Fruit fly (Drosophila melanogaster): Measurements from ENCODE around the gene mip130.

The mip130 gene

DNA sequence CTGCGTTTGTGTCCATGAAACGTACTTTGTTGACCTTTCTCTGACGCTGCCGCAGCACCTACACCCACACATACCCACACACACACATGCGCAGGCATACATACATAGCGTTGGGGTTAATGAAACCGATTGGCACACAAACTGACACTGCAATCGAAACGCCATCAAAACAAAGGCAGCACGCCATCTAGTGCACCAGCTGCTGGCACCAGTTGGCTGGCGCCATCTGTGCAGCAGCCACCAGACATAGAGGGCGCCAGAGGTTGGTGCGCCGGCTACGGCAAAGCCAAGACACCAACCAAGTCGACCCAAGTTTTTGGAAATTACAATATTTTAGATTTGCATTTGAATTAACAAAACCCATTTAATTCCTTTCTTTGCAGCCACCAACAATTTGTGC is 44.9 kb downstream of the mip130 start (continued):
- TF ChIP-seq cato (GFP tag; optimal IDR thresholded peaks at IDR 0.05; ENCODE audit: borderline replicate concordance) = peak; percentile 35
- TF ChIP-seq CoRest (tag; optimal IDR thresholded peaks at IDR 0.05) = peak; percentile 57
- peak; percentile 55 for TF ChIP-seq Dad (GFP tag; optimal IDR thresholded peaks at IDR 0.05)
- TF ChIP-seq vnd (GFP tag; IDR thresholded peaks at IDR 0.05; ENCODE audit: partially characterized antibody) = no peak
- no peak for TF ChIP-seq sens-2 (GFP tag; IDR thresholded peaks at IDR 0.05)
- TF ChIP-seq ERR (GFP tag; optimal IDR thresholded peaks at IDR 0.05) = peak; percentile 47
- TF ChIP-seq Ada2b (GFP tag; IDR thresholded peaks at IDR 0.05) = no peak
- peak; percentile 80 for TF ChIP-seq CG10979 (tag; optimal IDR thresholded peaks at IDR 0.05)
- no peak for TF ChIP-seq usp (GFP tag; optimal IDR thresholded peaks at IDR 0.05)
- TF ChIP-seq eyg (GFP tag; optimal IDR thresholded peaks at IDR 0.05) = peak; percentile 3
- peak; percentile 3 for TF ChIP-seq CG15601 (tag; optimal IDR thresholded peaks at IDR 0.05)
- no peak for TF ChIP-seq Drgx (GFP tag; IDR thresholded peaks at IDR 0.05)
- TF ChIP-seq CG4707 (GFP tag; optimal IDR thresholded peaks at IDR 0.05) = no peak
- TF ChIP-seq CG10366 (GFP tag; IDR thresholded peaks at IDR 0.05) = peak; percentile 54; the same call in 1 of the 2 replicates
- TF ChIP-seq CG11247 (GFP tag; IDR thresholded peaks at IDR 0.05) = peak; percentile 89
- TF ChIP-seq Atf3 (GFP tag; optimal IDR thresholded peaks at IDR 0.05) = peak; percentile 39
- peak; percentile 73 for TF ChIP-seq Myb (GFP tag; optimal IDR thresholded peaks at IDR 0.05)
- no peak for TF ChIP-seq Nf-YB (GFP tag; optimal IDR thresholded peaks at IDR 0.05)
- TF ChIP-seq MESR4 (GFP tag; optimal IDR thresholded peaks at IDR 0.05) = no peak
- no peak for TF ChIP-seq NK7.1 (GFP tag; optimal IDR thresholded peaks at IDR 0.05)
- TF ChIP-seq Mrtf (GFP tag; IDR thresholded peaks at IDR 0.05) = peak; percentile 87
- peak; percentile 35; the same call in 1 of the 3 replicates for TF ChIP-seq CG11093 (GFP tag; IDR thresholded peaks at IDR 0.05)
- TF ChIP-seq CG6854 (GFP tag; optimal IDR thresholded peaks at IDR 0.05) = no peak
- no peak for TF ChIP-seq ems (GFP tag; optimal IDR thresholded peaks at IDR 0.05)
- TF ChIP-seq Hr78 (GFP tag; optimal IDR thresholded peaks at IDR 0.05) = peak in 1 of 2 experiments; percentile 85
- no peak for TF ChIP-seq ara (GFP tag; IDR thresholded peaks at IDR 0.05)
- TF ChIP-seq CG10274 (GFP tag; optimal IDR thresholded peaks at IDR 0.05) = peak; percentile 28
- peak; percentile 6 for TF ChIP-seq en (GFP tag; optimal IDR thresholded peaks at IDR 0.05)
- peak; percentile 45; the same call in 1 of the 2 replicates for TF ChIP-seq ro (GFP tag; IDR thresholded peaks at IDR 0.05)
- TF ChIP-seq zf30C (GFP tag; optimal IDR thresholded peaks at IDR 0.05) = no peak
- peak; percentile 88 for TF ChIP-seq Ptx1 (GFP tag; IDR thresholded peaks at IDR 0.05)
- TF ChIP-seq ssp (GFP tag; IDR thresholded peaks at IDR 0.05) = peak; percentile 72
- TF ChIP-seq Kr (GFP tag; optimal IDR thresholded peaks at IDR 0.05) = no peak
- TF ChIP-seq sqz (GFP tag; optimal IDR thresholded peaks at IDR 0.05) = no peak
- TF ChIP-seq zen (tag; optimal IDR thresholded peaks at IDR 0.05) = peak; percentile 38
- no peak for TF ChIP-seq pan (optimal IDR thresholded peaks at IDR 0.05)
- TF ChIP-seq pan (GFP tag; optimal IDR thresholded peaks at IDR 0.05 in 1 of 2, IDR thresholded peaks at IDR 0.05 in 1 of 2) = peak in 1 of 2 experiments; percentile 57
- peak; percentile 33 for TF ChIP-seq NC2α (GFP tag; optimal IDR thresholded peaks at IDR 0.05)
- TF ChIP-seq ham (GFP tag; IDR thresholded peaks at IDR 0.05) = no peak
- TF ChIP-seq bbx (GFP tag; IDR thresholded peaks at IDR 0.05; ENCODE audit: partially characterized antibody) = peak; percentile 53
- TF ChIP-seq wdn (GFP tag; IDR thresholded peaks at IDR 0.05) = no peak
- peak; percentile 28 for TF ChIP-seq abd-A (tag; optimal IDR thresholded peaks at IDR 0.05)
- no peak for TF ChIP-seq bowl (GFP tag; IDR thresholded peaks at IDR 0.05)
- TF ChIP-seq CG18476 (GFP tag; optimal IDR thresholded peaks at IDR 0.05) = no peak
- no peak for TF ChIP-seq disco-r (GFP tag; optimal IDR thresholded peaks at IDR 0.05)
- peak; percentile 79 for TF ChIP-seq ci (GFP tag; IDR thresholded peaks at IDR 0.05)
- TF ChIP-seq Sox102F (GFP tag; optimal IDR thresholded peaks at IDR 0.05) = peak; percentile 35
- TF ChIP-seq CG9876 (GFP tag; optimal IDR thresholded peaks at IDR 0.05) = peak; percentile 81
- peak; percentile 93 for TF ChIP-seq NFAT (GFP tag; IDR thresholded peaks at IDR 0.05)
- peak; percentile 6 for TF ChIP-seq CG13775 (GFP tag; optimal IDR thresholded peaks at IDR 0.05)
- TF ChIP-seq CHES-1-like (GFP tag; optimal IDR thresholded peaks at IDR 0.05) = peak; percentile 50
- peak; percentile 73 for TF ChIP-seq onecut (GFP tag; IDR thresholded peaks at IDR 0.05)
